Fruit fly (Drosophila melanogaster): Measurements from ENCODE around the gene Gr10a.

The Gr10a gene

dm6 chrX:11390625-11391363 lies 26.4 kb downstream of the Gr10a start (continued):
- TF ChIP-seq nerfin-1 (tag; optimal IDR thresholded peaks at IDR 0.05) (peak; percentile 46), CG17568 (GFP tag; optimal IDR thresholded peaks at IDR 0.05) (peak; percentile 31), gsb-n (tag; optimal IDR thresholded peaks at IDR 0.05) (peak; percentile 22), gfzf (GFP tag; optimal IDR thresholded peaks at IDR 0.05) (no peak), CG31224 (GFP tag; IDR thresholded peaks at IDR 0.05) (peak; percentile 75), CG1602 (GFP tag; optimal IDR thresholded peaks at IDR 0.05) (peak; percentile 58), lmd (GFP tag; IDR thresholded peaks at IDR 0.05) (peak; percentile 84), CG11696 (GFP tag; IDR thresholded peaks at IDR 0.05) (peak; percentile 79), CG12659 (GFP tag; optimal IDR thresholded peaks at IDR 0.05) (peak; percentile 81), Dll (GFP tag; IDR thresholded peaks at IDR 0.05; ENCODE audit: partially characterized antibody) (no peak), br (optimal IDR thresholded peaks at IDR 0.05) (no peak), CG10366 (GFP tag; IDR thresholded peaks at IDR 0.05) (peak; percentile 84), CG8388 (GFP tag; optimal IDR thresholded peaks at IDR 0.05) (peak; percentile 54), trh (GFP tag; optimal IDR thresholded peaks at IDR 0.05) (peak; percentile 19), salm (tag; optimal IDR thresholded peaks at IDR 0.05) (peak; percentile 40), CG9876 (GFP tag; optimal IDR thresholded peaks at IDR 0.05) (peak; percentile 46), grn (GFP tag; optimal IDR thresholded peaks at IDR 0.05) (no peak), da (GFP tag; optimal IDR thresholded peaks at IDR 0.05) (peak; percentile 50), gcm (GFP tag; optimal IDR thresholded peaks at IDR 0.05) (peak; percentile 37), org-1 (GFP tag; optimal IDR thresholded peaks at IDR 0.05) (peak; percentile 71), dpn (GFP tag; optimal IDR thresholded peaks at IDR 0.05) (peak; percentile 79 to 87), gce (GFP tag; IDR thresholded peaks at IDR 0.05) (peak; percentile 65; the same call in 2 of the 3 replicates), CG1233 (GFP tag; optimal IDR thresholded peaks at IDR 0.05) (peak; percentile 67), gt (GFP tag; IDR thresholded peaks at IDR 0.05) (peak; percentile 18; the same call in 1 of the 2 replicates), Mes4 (GFP tag; optimal IDR thresholded peaks at IDR 0.05) (no peak), chn (GFP tag; optimal IDR thresholded peaks at IDR 0.05) (peak; percentile 67), CG13296 (GFP tag; optimal IDR thresholded peaks at IDR 0.05) (peak; percentile 75), CG7271 (tag; optimal IDR thresholded peaks at IDR 0.05) (no peak), CG4707 (GFP tag; optimal IDR thresholded peaks at IDR 0.05) (peak; percentile 42), ase (GFP tag; IDR thresholded peaks at IDR 0.05) (peak; percentile 83; the same call in 2 of the 3 replicates), CG8281 (tag; optimal IDR thresholded peaks at IDR 0.05) (peak; percentile 46), YL-1 (GFP tag; optimal IDR thresholded peaks at IDR 0.05) (no peak), tio (GFP tag; optimal IDR thresholded peaks at IDR 0.05) (peak; percentile 84), CrebB (tag; optimal IDR thresholded peaks at IDR 0.05) (peak; percentile 66), CG13123 (GFP tag; optimal IDR thresholded peaks at IDR 0.05) (peak; percentile 1), CG4617 (GFP tag; optimal IDR thresholded peaks at IDR 0.05; ENCODE audit: borderline replicate concordance) (peak; percentile 55), CG2116 (GFP tag; optimal IDR thresholded peaks at IDR 0.05) (no peak), sens-2 (GFP tag; IDR thresholded peaks at IDR 0.05) (peak; percentile 52; the same call in 1 of the 2 replicates), Antp (GFP tag; optimal IDR thresholded peaks at IDR 0.05) (peak; percentile 74), Hmr (GFP tag; optimal IDR thresholded peaks at IDR 0.05) (peak; percentile 84), CG13624 (GFP tag; optimal IDR thresholded peaks at IDR 0.05) (peak; percentile 85), inv (GFP tag; IDR thresholded peaks at IDR 0.05; ENCODE audit: partially characterized antibody) (no peak), CG8359 (GFP tag; optimal IDR thresholded peaks at IDR 0.05; ENCODE audit: borderline replicate concordance) (peak; percentile 20), BEAF-32 (GFP tag; optimal IDR thresholded peaks at IDR 0.05) (no peak), mam (GFP tag; optimal IDR thresholded peaks at IDR 0.05) (peak; percentile 87), Hr78 (GFP tag; optimal IDR thresholded peaks at IDR 0.05) (peak in 1 of 2 experiments; percentile 25), oc (tag; optimal IDR thresholded peaks at IDR 0.05) (peak; percentile 61), sug (tag; optimal IDR thresholded peaks at IDR 0.05) (peak; percentile 58)
